Worm (Caenorhabditis elegans) whole organism, late embryonic: Measurements from ENCODE around the gene rgs-3.

Source experiments
- hlh-6 ChIP-seq: sonication (generic microtip); optimal IDR thresholded peaks from 2 replicates; lab custom pipeline; 2016; ENCODE audit warnings: missing genotype, missing genetic modification characterization, missing compliant biosample characterization
- lim-6 ChIP-seq: sonication (generic microtip); optimal IDR thresholded peaks from 2 replicates; lab custom pipeline; 2016; ENCODE audit warnings: missing genetic modification characterization, missing compliant biosample characterization
- pat-9 ChIP-seq: fragments of 200-800 bp; sonication (Bioruptor generic); optimal IDR thresholded peaks from 2 replicates; lab custom pipeline; 2018; ENCODE audit warnings: mild to moderate bottlenecking, missing genetic modification characterization, moderate library complexity, missing compliant biosample characterization
- pha-4 ChIP-seq: fragments of 150-350 bp; optimal IDR thresholded peaks from 2 replicates; lab custom pipeline; 2018; ENCODE audit warnings: missing biosample characterization, missing genetic modification reagents, missing genetic modification characterization

ce11 chrII:6138138-6138537 lies 38.5 kb downstream of the rgs-3 start:
- TF ChIP-seq pha-4 (tag; lab: Kevin White, UChicago) (no peak), pat-9 (tag; lab: Kevin White, UChicago) (no peak), lim-6 (tag; lab: Kevin White, UChicago) (no peak), hlh-6 (tag; lab: Kevin White, UChicago) (no peak)
